Worm (Caenorhabditis elegans) whole organism, mixed stage, embryonic: ENCODE data around the gene ndx-9.

ENCODE experiments used
- M03D4.4 ChIP-seq: sonication (generic microtip); optimal IDR thresholded peaks from 2 replicates; lab custom pipeline; 2017; ENCODE audit warnings: mild to moderate bottlenecking, missing genetic modification characterization, missing compliant biosample characterization
- bed-3 ChIP-seq: fragments of 200-800 bp; sonication (Bioruptor generic); optimal IDR thresholded peaks from 3 replicates; lab custom pipeline; 2018; ENCODE audit warnings: mild to moderate bottlenecking, missing genetic modification characterization, moderate library complexity, missing compliant biosample characterization
- blmp-1 ChIP-seq: fragments of 150-350 bp; optimal IDR thresholded peaks from 2 replicates; lab custom pipeline; 2014; ENCODE audit warnings: missing biosample characterization, missing genetic modification characterization
- ceh-39 ChIP-seq: fragments of 150-350 bp; optimal IDR thresholded peaks from 2 replicates; lab custom pipeline; 2014; ENCODE audit warnings: missing biosample characterization, missing genetic modification characterization
- ceh-43 ChIP-seq: fragments of 200-800 bp; sonication (Bioruptor generic); optimal IDR thresholded peaks from 2 replicates; lab custom pipeline; 2018; ENCODE audit warnings: mild to moderate bottlenecking, missing genetic modification characterization, moderate library complexity, missing compliant biosample characterization
- ces-1 ChIP-seq: fragments of 150-350 bp; optimal IDR thresholded peaks from 2 replicates; lab custom pipeline; 2014; ENCODE audit warnings: missing biosample characterization, missing genetic modification reagents, missing genetic modification characterization
- cnd-1 ChIP-seq: fragments of 200-800 bp; sonication (Bioruptor generic); optimal IDR thresholded peaks from 2 replicates; lab custom pipeline; 2018; ENCODE audit warnings: mild to moderate bottlenecking, missing genetic modification characterization, missing compliant biosample characterization
- drap-1 ChIP-seq: fragments of 200-800 bp; sonication (Bioruptor generic); optimal IDR thresholded peaks from 3 replicates; lab custom pipeline; 2018; ENCODE audit warnings: mild to moderate bottlenecking, missing genetic modification characterization, missing compliant biosample characterization
- elt-1 ChIP-seq: sonication (generic microtip); optimal IDR thresholded peaks from 2 replicates; lab custom pipeline; 2017; ENCODE audit warnings: missing genetic modification characterization, mild to moderate bottlenecking, missing compliant biosample characterization, antibody characterized with exemption, moderate library complexity, borderline replicate concordance; ENCODE audit not compliant: insufficient read depth
- elt-3 ChIP-seq: fragments of 150-350 bp; optimal IDR thresholded peaks from 2 replicates; lab custom pipeline; 2014; ENCODE audit warnings: missing biosample characterization, missing genetic modification characterization
- flh-1 ChIP-seq: fragments of 200-800 bp; sonication (Bioruptor generic); optimal IDR thresholded peaks from 2 replicates; lab custom pipeline; 2018; ENCODE audit warnings: mild to moderate bottlenecking, missing genetic modification characterization, moderate library complexity, missing compliant biosample characterization
- ham-2 ChIP-seq: fragments of 200-800 bp; sonication (Bioruptor generic); optimal IDR thresholded peaks from 2 replicates; lab custom pipeline; 2018; ENCODE audit warnings: mild to moderate bottlenecking, missing genetic modification characterization, missing compliant biosample characterization
- hlh-1 ChIP-seq: fragments of 150-350 bp; optimal IDR thresholded peaks from 2 replicates; lab custom pipeline; 2014; ENCODE audit warnings: missing biosample characterization, missing genetic modification reagents, missing genetic modification characterization
- lin-13 ChIP-seq: fragments of 150-350 bp; optimal IDR thresholded peaks from 2 replicates; lab custom pipeline; 2014; ENCODE audit warnings: missing biosample characterization, missing genetic modification characterization
- lin-32 ChIP-seq: fragments of 200-800 bp; sonication (Bioruptor generic); optimal IDR thresholded peaks from 2 replicates; lab custom pipeline; 2018; ENCODE audit warnings: mild to moderate bottlenecking, missing genetic modification characterization, missing compliant biosample characterization
- lsy-2 ChIP-seq: fragments of 150-350 bp; optimal IDR thresholded peaks from 2 replicates; lab custom pipeline; 2014; ENCODE audit warnings: missing biosample characterization, missing genetic modification characterization
- mab-5 ChIP-seq: fragments of 150-350 bp; optimal IDR thresholded peaks from 2 replicates; lab custom pipeline; 2014; ENCODE audit warnings: missing biosample characterization, missing genetic modification characterization
- mep-1 ChIP-seq: fragments of 150-350 bp; optimal IDR thresholded peaks from 2 replicates; lab custom pipeline; 2017; ENCODE audit warnings: missing biosample characterization, missing genetic modification reagents, missing genetic modification characterization, inconsistent platforms
- mls-2 ChIP-seq: sonication (generic microtip); optimal IDR thresholded peaks from 2 replicates; lab custom pipeline; 2016; ENCODE audit warnings: mild to moderate bottlenecking, missing genetic modification characterization, moderate library complexity, missing compliant biosample characterization
- nhr-12 ChIP-seq: fragments of 150-350 bp; optimal IDR thresholded peaks from 2 replicates; lab custom pipeline; 2014; ENCODE audit warnings: missing biosample characterization, missing genetic modification characterization
- nhr-2 ChIP-seq: fragments of 150-350 bp; optimal IDR thresholded peaks from 2 replicates; lab custom pipeline; 2014; ENCODE audit warnings: missing biosample characterization, missing genetic modification characterization
- nhr-28 ChIP-seq: fragments of 150-350 bp; optimal IDR thresholded peaks from 2 replicates; lab custom pipeline; 2014; ENCODE audit warnings: missing biosample characterization, missing genetic modification characterization
- nhr-76 ChIP-seq: sonication (generic microtip); optimal IDR thresholded peaks from 2 replicates; lab custom pipeline; 2017; ENCODE audit warnings: missing biosample characterization, missing genetic modification characterization
- pha-4 ChIP-seq: fragments of 150-350 bp; optimal IDR thresholded peaks from 2 replicates; lab custom pipeline; 2018; ENCODE audit warnings: missing biosample characterization, missing genetic modification reagents, missing genetic modification characterization
- sem-2 ChIP-seq: fragments of 200-800 bp; sonication (Bioruptor generic); optimal IDR thresholded peaks from 2 replicates; lab custom pipeline; 2018; ENCODE audit warnings: mild to moderate bottlenecking, missing genetic modification characterization, missing compliant biosample characterization
- tbx-8 ChIP-seq: fragments of 200-800 bp; sonication (Bioruptor generic); optimal IDR thresholded peaks from 2 replicates; lab custom pipeline; 2018; ENCODE audit warnings: mild to moderate bottlenecking, missing genetic modification characterization, moderate library complexity, missing compliant biosample characterization
- unc-120 ChIP-seq: sonication (generic microtip); optimal IDR thresholded peaks from 2 replicates; lab custom pipeline; 2017; ENCODE audit warnings: missing genetic modification characterization, missing compliant biosample characterization; ENCODE audit not compliant: poor library complexity, severe bottlenecking
- unc-39 ChIP-seq: fragments of 150-350 bp; optimal IDR thresholded peaks from 2 replicates; lab custom pipeline; 2014; ENCODE audit warnings: missing biosample characterization, missing genetic modification characterization
- unc-62 ChIP-seq: fragments of 150-350 bp; optimal IDR thresholded peaks from 2 replicates; lab custom pipeline; 2014; ENCODE audit warnings: missing biosample characterization, missing genetic modification reagents, missing genetic modification characterization
- zip-8 ChIP-seq: fragments of 150-350 bp; optimal IDR thresholded peaks from 2 replicates; lab custom pipeline; 2014; ENCODE audit warnings: missing biosample characterization, missing genetic modification characterization
- ztf-11 ChIP-seq: fragments of 150-350 bp; optimal IDR thresholded peaks from 2 replicates; lab custom pipeline; 2014; ENCODE audit warnings: missing biosample characterization, missing genetic modification characterization

The ndx-9 gene

ce11 chrIV:11021512-11022268, 9.9 kb upstream of the ndx-9 start, which contains the start of gene mogs-1:
Gene mogs-1 (minus strand): TSS chrIV:11021928.
- TF ChIP-seq elt-1 (tag; lab: Kevin White, UChicago) (peak; percentile 47), ceh-43 (GFP tag; lab: Kevin White, UChicago) (no peak)
- TF ChIP-seq, all 35 proteins: peak for 1

ce11 chrIV:11019962-11020550, 8.2 kb upstream of the ndx-9 start, which contains the start of gene F13H10.8:
Gene F13H10.8 (plus strand): TSS chrIV:11020517.
- TF ChIP-seq ceh-39 (tag; lab: Kevin White, UChicago) (no peak), lsy-2 (tag; lab: Kevin White, UChicago) (peak; percentile 7), sem-2 (GFP tag; lab: Kevin White, UChicago) (no peak), ces-1 (GFP tag; lab: Kevin White, UChicago) (peak; percentile 76), mep-1 (tag; lab: Kevin White, UChicago) (peak; percentile 38)

ce11 chrIV:11015881-11016280, 4.1 kb upstream of the ndx-9 start, which contains the start of gene F13H10.3:
Gene F13H10.3 (minus strand): TSS chrIV:11015953.
- TF ChIP-seq flh-1 (GFP tag; lab: Kevin White, UChicago): no peak
- no peak for TF ChIP-seq nhr-28 (tag; lab: Kevin White, UChicago)
- no peak for TF ChIP-seq unc-39 (tag; lab: Kevin White, UChicago)
- TF ChIP-seq blmp-1: no peak
- TF ChIP-seq lin-32: no peak
- no peak for TF ChIP-seq lin-13 (tag; lab: Kevin White, UChicago)
- no peak for TF ChIP-seq elt-3 (tag; lab: Kevin White, UChicago)
- TF ChIP-seq ham-2: no peak
- TF ChIP-seq hlh-1 (tag; lab: Kevin White, UChicago): no peak
- TF ChIP-seq lsy-2 (tag; lab: Kevin White, UChicago): no peak
- TF ChIP-seq cnd-1 (tag; lab: Kevin White, UChicago): no peak
- no peak for TF ChIP-seq sem-2 (GFP tag; lab: Kevin White, UChicago)
- no peak for TF ChIP-seq ztf-11
- no peak for TF ChIP-seq M03D4.4 (tag; lab: Kevin White, UChicago)
- TF ChIP-seq unc-62: no peak
- no peak for TF ChIP-seq nhr-76 (tag; lab: Kevin White, UChicago)
- TF ChIP-seq, all 35 proteins: peak for 0

ce11 chrIV:11009928-11010327, 1.9 kb downstream of the ndx-9 start:
- TF ChIP-seq lsy-2 (tag; lab: Kevin White, UChicago) (no peak), pha-4 (no peak), M03D4.4 (tag; lab: Kevin White, UChicago) (no peak), tbx-8 (no peak), mab-5 (tag; lab: Kevin White, UChicago) (no peak), drap-1 (GFP tag; lab: Kevin White, UChicago) (no peak), ceh-43 (GFP tag; lab: Kevin White, UChicago) (no peak), elt-3 (tag; lab: Kevin White, UChicago) (no peak), mls-2 (tag; lab: Kevin White, UChicago) (no peak), blmp-1 (no peak), nhr-76 (tag; lab: Kevin White, UChicago) (no peak), unc-120 (tag; lab: Kevin White, UChicago) (no peak), nhr-2 (tag; lab: Kevin White, UChicago) (no peak)
- TF ChIP-seq, all 35 proteins: peak for 0

- TF ChIP-seq nhr-12 (tag; lab: Kevin White, UChicago) (no peak), sem-2 (GFP tag; lab: Kevin White, UChicago) (no peak), pha-4 (no peak), mab-5 (tag; lab: Kevin White, UChicago) (no peak), cnd-1 (tag; lab: Kevin White, UChicago) (no peak), ztf-11 (no peak), lsy-2 (tag; lab: Kevin White, UChicago) (no peak), elt-3 (tag; lab: Kevin White, UChicago) (no peak), bed-3 (GFP tag; lab: Kevin White, UChicago) (no peak), nhr-2 (tag; lab: Kevin White, UChicago) (no peak), ceh-39 (tag; lab: Kevin White, UChicago) (no peak), ces-1 (GFP tag; lab: Kevin White, UChicago) (no peak), zip-8 (tag; lab: Kevin White, UChicago) (no peak)
These were observed 2.8 kb downstream of the ndx-9 start, which contains the start of gene F13H10.6 for ce11 chrIV:11008996-11009395. Gene F13H10.6 (plus strand): TSS chrIV:11009296.
